Fruit fly (Drosophila melanogaster) Kc167 (cell line): ENCODE results near the gene CSN1a.
"Not testable (repeated sequence)": the region's sequence is repeated elsewhere in the genome, so short reads cannot be mapped to it uniquely, and the experiment has no call there.

Source experiments
- Sin3A ChIP-seq: fragments of >200 bp; optimal IDR thresholded peaks from 2 replicates; lab custom pipeline; 2018; ENCODE audit warnings: missing external identifiers
- h ChIP-seq: fragments of >200 bp; optimal IDR thresholded peaks from 3 replicates; lab custom pipeline; 2018; ENCODE audit warnings: missing external identifiers

- TF ChIP-seq Sin3A, h (lab: Kevin White, UChicago): not testable (repeated sequence)
Measured at dm6 chr2L:14742893-14743292, 19.7 kb upstream of the CSN1a start, which contains the start of gene CG34166.
